Worm (Caenorhabditis elegans) whole organism, young adult: Measurements from ENCODE around the gene fbxa-65.

ENCODE experiments used
- B0336.3 ChIP-seq: fragments of 200-800 bp; sonication (Bioruptor generic); IDR thresholded peaks from 2 replicates; pipeline ENCODE4 v1.3.6; 2022; ENCODE audit warnings: missing genetic modification characterization, missing compliant biosample characterization
- C06A6.2 ChIP-seq: fragments of 200-800 bp; sonication (Bioruptor generic); conservative IDR thresholded peaks from 2 replicates; pipeline ENCODE4 v1.3.6; 2022; ENCODE audit warnings: missing genetic modification characterization, missing compliant biosample characterization
- F37B4.10 ChIP-seq: fragments of 200-800 bp; sonication (Bioruptor generic); IDR thresholded peaks from 2 replicates; pipeline ENCODE4 v1.3.6; 2022; ENCODE audit warnings: missing genetic modification characterization, missing compliant biosample characterization
- F55B11.4 ChIP-seq: sonication (generic microtip); optimal IDR thresholded peaks from 2 replicates; lab custom pipeline; 2016; ENCODE audit warnings: missing compliant biosample characterization, missing genetic modification characterization, borderline replicate concordance; ENCODE audit not compliant: insufficient read depth
- K11D2.4 ChIP-seq: fragments of 200-800 bp; sonication (Bioruptor generic); IDR thresholded peaks from 2 replicates; pipeline ENCODE4 v1.3.6; 2022; ENCODE audit warnings: missing genetic modification reagents, missing genetic modification characterization, missing compliant biosample characterization
- T07F8.4 ChIP-seq: sonication (generic microtip); optimal IDR thresholded peaks from 2 replicates; lab custom pipeline; 2016; ENCODE audit warnings: mild to moderate bottlenecking, missing genetic modification characterization, moderate library complexity, missing compliant biosample characterization
- aptf-2 ChIP-seq: fragments of 200-800 bp; sonication (Bioruptor generic); conservative IDR thresholded peaks from 2 replicates; pipeline ENCODE4 v1.3.6; 2022; ENCODE audit warnings: missing genetic modification reagents, missing genetic modification characterization, missing compliant biosample characterization
- atf-7 ChIP-seq: sonication (generic microtip); optimal IDR thresholded peaks from 2 replicates; lab custom pipeline; 2017; ENCODE audit warnings: mild to moderate bottlenecking, missing genetic modification characterization, missing compliant biosample characterization
- attf-5 ChIP-seq: fragments of 200-800 bp; sonication (Bioruptor generic); optimal IDR thresholded peaks from 2 replicates; lab custom pipeline; 2018; ENCODE audit warnings: mild to moderate bottlenecking, missing genetic modification characterization, missing compliant biosample characterization
- ceh-27 ChIP-seq: fragments of 200-800 bp; sonication (Bioruptor generic); optimal IDR thresholded peaks from 2 replicates; lab custom pipeline; 2018; ENCODE audit warnings: mild to moderate bottlenecking, missing genetic modification characterization, moderate library complexity, missing compliant biosample characterization
- dox-1 ChIP-seq: fragments of 200-800 bp; sonication (Bioruptor generic); IDR thresholded peaks from 2 replicates; pipeline ENCODE4 v1.3.6; 2022; ENCODE audit warnings: missing genetic modification reagents, missing genetic modification characterization, missing compliant biosample characterization
- egl-44 ChIP-seq: fragments of 200-800 bp; sonication (Bioruptor generic); IDR thresholded peaks from 2 replicates; pipeline ENCODE4 v1.3.6; 2022; ENCODE audit warnings: missing genetic modification reagents, missing genetic modification characterization, missing compliant biosample characterization
- ekl-4 ChIP-seq: fragments of 200-800 bp; sonication (Bioruptor generic); IDR thresholded peaks from 2 replicates; pipeline ENCODE4 v1.3.6; 2022; ENCODE audit warnings: missing genetic modification reagents, missing genetic modification characterization, missing compliant biosample characterization
- hmg-1.2 ChIP-seq: fragments of 200-800 bp; sonication (Bioruptor generic); IDR thresholded peaks from 2 replicates; pipeline ENCODE4 v1.3.6; 2022; ENCODE audit warnings: missing genetic modification reagents, missing genetic modification characterization, missing compliant biosample characterization
- hmg-20 ChIP-seq: fragments of 200-800 bp; sonication (Bioruptor generic); IDR thresholded peaks from 2 replicates; pipeline ENCODE4 v1.3.6; 2022; ENCODE audit warnings: missing genetic modification reagents, missing genetic modification characterization, missing compliant biosample characterization
- lin-35 ChIP-seq, 3 experiments: fragments of 150-350 bp in 2 of 3; sonication (generic microtip) in 1 of 3; optimal IDR thresholded peaks; 2 replicates each; lab custom pipeline; 2014 to 2018; ENCODE audit warnings: missing biosample characterization in 3 of 3, missing genetic modification characterization in 3 of 3, missing genetic modification reagents in 3 of 3
- lir-1 ChIP-seq: fragments of 200-800 bp; sonication (Bioruptor generic); conservative IDR thresholded peaks from 2 replicates; pipeline ENCODE4 v1.3.6; 2022; ENCODE audit warnings: missing genetic modification reagents, missing genetic modification characterization, missing compliant biosample characterization
- madf-8 ChIP-seq: fragments of 200-800 bp; sonication (Bioruptor generic); conservative IDR thresholded peaks from 2 replicates; pipeline ENCODE4 v1.3.6; 2022; ENCODE audit warnings: missing genetic modification reagents, missing genetic modification characterization, missing compliant biosample characterization
- mcd-1 ChIP-seq: fragments of 200-800 bp; sonication (Bioruptor generic); IDR thresholded peaks from 2 replicates; pipeline ENCODE4 v1.3.6; 2022; ENCODE audit warnings: missing genetic modification reagents, missing genetic modification characterization, missing compliant biosample characterization
- mes-4 ChIP-seq: sonication (generic microtip); optimal IDR thresholded peaks from 2 replicates; lab custom pipeline; 2016; ENCODE audit warnings: missing genotype, missing genetic modification characterization, missing compliant biosample characterization
- mxl-1 ChIP-seq: sonication (generic microtip); optimal IDR thresholded peaks from 2 replicates; lab custom pipeline; 2016; ENCODE audit warnings: missing genetic modification characterization, missing compliant biosample characterization
- nfya-1 ChIP-seq: sonication (generic microtip); optimal IDR thresholded peaks from 2 replicates; lab custom pipeline; 2017; ENCODE audit warnings: antibody characterized with exemption, missing compliant biosample characterization, missing genetic modification characterization, borderline replicate concordance; ENCODE audit not compliant: insufficient read depth
- nfyb-1 ChIP-seq: fragments of 200-800 bp; sonication (Bioruptor generic); IDR thresholded peaks from 2 replicates; pipeline ENCODE4 v1.3.6; 2022; ENCODE audit warnings: missing genetic modification reagents, missing genetic modification characterization, missing compliant biosample characterization
- nhr-80 ChIP-seq: sonication (generic microtip); optimal IDR thresholded peaks from 2 replicates; lab custom pipeline; 2016; ENCODE audit warnings: missing genetic modification characterization, missing compliant biosample characterization
- pha-4 ChIP-seq: fragments of 150-350 bp; sonication (generic microtip); optimal IDR thresholded peaks from 2 replicates; lab custom pipeline; 2014; ENCODE audit warnings: missing biosample characterization, missing genetic modification reagents, missing genetic modification characterization
- rpc-1 ChIP-seq, 2 experiments: fragments of 150-350 bp in 1 of 2; sonication (generic microtip) in 1 of 2; optimal IDR thresholded peaks; 2 replicates each; lab custom pipeline; 2014 to 2018; ENCODE audit warnings: missing biosample characterization in 1 of 2, missing genetic modification characterization in 1 of 2, missing genetic modification reagents in 1 of 2, missing genotype in 1 of 2
- snpc-4 ChIP-seq, 5 experiments: fragments of 150-350 bp in 1 of 5; sonication (generic microtip) in 4 of 5; optimal IDR thresholded peaks; 2 replicates each; lab custom pipeline; 2014 to 2018; ENCODE audit warnings: missing genetic modification characterization in 5 of 5, missing biosample characterization in 3 of 5, antibody characterized with exemption in 2 of 5, mild to moderate bottlenecking in 2 of 5, missing compliant biosample characterization in 2 of 5, missing genotype in 2 of 5, moderate library complexity in 2 of 5, missing genetic modification reagents in 1 of 5
- somi-1 ChIP-seq: fragments of 200-800 bp; sonication (Bioruptor generic); optimal IDR thresholded peaks from 2 replicates; lab custom pipeline; 2018; ENCODE audit warnings: mild to moderate bottlenecking, missing genetic modification characterization, missing compliant biosample characterization
- tbp1 ChIP-seq: fragments of 200-800 bp; sonication (Bioruptor generic); optimal IDR thresholded peaks from 2 replicates; lab custom pipeline; 2018; ENCODE audit warnings: mild to moderate bottlenecking, missing genetic modification characterization, missing compliant biosample characterization
- zfh-2 ChIP-seq: fragments of 200-800 bp; sonication (Bioruptor generic); conservative IDR thresholded peaks from 2 replicates; pipeline ENCODE4 v1.3.6; 2022; ENCODE audit warnings: missing genetic modification reagents, missing genetic modification characterization, missing compliant biosample characterization
- zim-3 ChIP-seq: sonication (generic microtip); optimal IDR thresholded peaks from 2 replicates; lab custom pipeline; 2017; ENCODE audit warnings: mild to moderate bottlenecking, missing genetic modification characterization, moderate library complexity, missing compliant biosample characterization
- ztf-26 ChIP-seq: sonication (generic microtip); optimal IDR thresholded peaks from 2 replicates; lab custom pipeline; 2017; ENCODE audit warnings: missing genetic modification characterization, missing compliant biosample characterization

The fbxa-65 gene

ce11 chrV:3346434-3347019, at the start of gene fbxa-65:
Gene fbxa-65 (minus strand): TSS chrV:3346484.
- 0 out of 2 replicates have a peak, but pooled peaks have one; percentile 45 for TF ChIP-seq nfyb-1 (GFP tag; lab: Robert Waterston, UW)
- no peak for TF ChIP-seq ekl-4 (GFP tag; lab: Robert Waterston, UW)
- TF ChIP-seq, all 124 proteins: peak for 1

- no peak for TF ChIP-seq madf-8 (GFP tag; lab: Robert Waterston, UW)
- peak; percentile 73 for TF ChIP-seq zfh-2 (GFP tag; lab: Robert Waterston, UW)
Measured at ce11 chrV:3394694-3395240, 48.5 kb upstream of the fbxa-65 start, which contains the start of gene T20D4.15. Gene T20D4.15 (minus strand): TSS chrV:3394744.

- TF ChIP-seq K11D2.4, result no peak
- no peak for TF ChIP-seq F55B11.4
- no peak for TF ChIP-seq nfya-1 (tag; lab: Kevin White, UChicago)
- TF ChIP-seq T07F8.4 (tag; lab: Kevin White, UChicago), result no peak
- TF ChIP-seq B0336.3 (GFP tag; lab: Robert Waterston, UW), result no peak
- no peak for TF ChIP-seq rpc-1 (optimal IDR thresholded peaks at IDR 0.05; lab: Kevin White, UChicago)
- no peak for TF ChIP-seq rpc-1 (tag; optimal IDR thresholded peaks at IDR 0.05; lab: Kevin White, UChicago)
- no peak for TF ChIP-seq lir-1 (GFP tag; lab: Robert Waterston, UW)
- TF ChIP-seq nhr-80 (tag; lab: Kevin White, UChicago), result no peak
- no peak for TF ChIP-seq snpc-4 (GFP tag; optimal IDR thresholded peaks at IDR 0.05; lab: Kevin White, UChicago)
- peak in 1 of 4 experiments; percentile 75 for TF ChIP-seq snpc-4 (tag; optimal IDR thresholded peaks at IDR 0.05; lab: Kevin White, UChicago)
- no peak for TF ChIP-seq aptf-2 (GFP tag; lab: Robert Waterston, UW)
- peak; percentile 70 for TF ChIP-seq zfh-2 (GFP tag; lab: Robert Waterston, UW)
- no peak for TF ChIP-seq F37B4.10
- TF ChIP-seq egl-44 (GFP tag; lab: Robert Waterston, UW), result no peak
- no peak for TF ChIP-seq pha-4 (tag; lab: Kevin White, UChicago)
- TF ChIP-seq mes-4, result no peak
- TF ChIP-seq zim-3 (tag; lab: Kevin White, UChicago), result no peak
- no peak for TF ChIP-seq dox-1 (GFP tag; lab: Robert Waterston, UW)
Measured at ce11 chrV:3394065-3394464, 47.8 kb upstream of the fbxa-65 start.

DNA sequence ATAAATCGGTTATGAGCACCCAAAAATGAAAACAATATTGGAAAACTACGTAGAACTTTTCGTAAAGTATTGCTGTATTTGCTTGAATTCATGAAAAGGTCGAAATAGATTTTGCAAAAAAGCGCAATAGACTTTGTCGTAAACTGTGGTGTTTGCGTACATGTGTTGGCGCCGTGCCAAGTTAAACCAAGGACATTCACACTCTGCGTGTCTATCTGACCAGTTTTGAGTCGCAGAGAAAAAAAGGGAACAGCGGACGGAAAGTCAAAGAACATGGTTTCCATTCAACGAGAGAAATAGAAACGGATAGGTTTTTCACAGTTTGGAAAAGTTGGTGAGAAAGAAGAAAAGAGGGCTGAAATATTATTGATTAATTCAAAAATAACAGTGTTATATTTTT, 44.7 kb upstream of the fbxa-65 start:
- TF ChIP-seq nhr-80 (tag; lab: Kevin White, UChicago), result peak; percentile 75
- TF ChIP-seq lin-35 (GFP tag; optimal IDR thresholded peaks at IDR 0.05; lab: Kevin White, UChicago), result peak in 1 of 3 experiments; percentile 72
- no peak for TF ChIP-seq aptf-2 (GFP tag; lab: Robert Waterston, UW)
- TF ChIP-seq K11D2.4, result 0 out of 2 replicates have a peak, but pooled peaks have one; percentile 66
- peak; percentile 27 for TF ChIP-seq ceh-27
- TF ChIP-seq mxl-1 (tag; lab: Kevin White, UChicago), result no peak
- peak; percentile 12 for TF ChIP-seq tbp1 (GFP tag; lab: Kevin White, UChicago)
- peak; percentile 53 for TF ChIP-seq ztf-26 (tag; lab: Kevin White, UChicago)
- TF ChIP-seq atf-7 (tag; lab: Kevin White, UChicago), result peak; percentile 16
- TF ChIP-seq hmg-20 (GFP tag; lab: Robert Waterston, UW), result no peak
- peak; percentile 44; the same call in 1 of the 2 replicates for TF ChIP-seq C06A6.2
- no peak for TF ChIP-seq snpc-4 (GFP tag; optimal IDR thresholded peaks at IDR 0.05; lab: Kevin White, UChicago)
- peak in 1 of 4 experiments; percentile 36 for TF ChIP-seq snpc-4 (tag; optimal IDR thresholded peaks at IDR 0.05; lab: Kevin White, UChicago)
- TF ChIP-seq nfyb-1 (GFP tag; lab: Robert Waterston, UW), result 0 out of 2 replicates have a peak, but pooled peaks have one; percentile 47
- no peak for TF ChIP-seq egl-44 (GFP tag; lab: Robert Waterston, UW)
- TF ChIP-seq attf-5 (GFP tag; lab: Kevin White, UChicago), result peak; percentile 54
- peak; percentile 37; the same call in 1 of the 2 replicates for TF ChIP-seq mcd-1
- peak; percentile 58; the same call in 1 of the 2 replicates for TF ChIP-seq hmg-1.2 (GFP tag; lab: Robert Waterston, UW)
- peak; percentile 78 for TF ChIP-seq somi-1 (GFP tag; lab: Kevin White, UChicago)
- TF ChIP-seq, all 124 proteins: peak for 14
